Fruit fly (Drosophila melanogaster) whole organism, prepupa: ENCODE data around the gene Cp18.

Experiments
- Ets96B ChIP-seq: fragments of 200-800 bp; optimal IDR thresholded peaks from 2 replicates; lab custom pipeline; 2019; ENCODE audit warnings: missing biosample characterization, mild to moderate bottlenecking, missing genetic modification characterization, moderate library complexity
- Gug ChIP-seq: fragments of 200-800 bp; sonication (Bioruptor generic); IDR thresholded peaks from 2 replicates; pipeline ENCODE4 v1.3.6; 2022; ENCODE audit warnings: missing biosample characterization, missing genetic modification characterization
- Hr38 ChIP-seq: sonication (Bioruptor generic); optimal IDR thresholded peaks from 2 replicates; lab custom pipeline; 2016; ENCODE audit warnings: missing biosample characterization, missing genetic modification characterization
- Lpt ChIP-seq: fragments of 200-800 bp; sonication (Bioruptor generic); optimal IDR thresholded peaks from 3 replicates; lab custom pipeline; 2016; ENCODE audit warnings: missing biosample characterization, missing genetic modification characterization
- topi ChIP-seq: fragments of 200-800 bp; sonication (Bioruptor generic); optimal IDR thresholded peaks from 3 replicates; lab custom pipeline; 2016; ENCODE audit warnings: missing biosample characterization, missing genetic modification characterization

DNA sequence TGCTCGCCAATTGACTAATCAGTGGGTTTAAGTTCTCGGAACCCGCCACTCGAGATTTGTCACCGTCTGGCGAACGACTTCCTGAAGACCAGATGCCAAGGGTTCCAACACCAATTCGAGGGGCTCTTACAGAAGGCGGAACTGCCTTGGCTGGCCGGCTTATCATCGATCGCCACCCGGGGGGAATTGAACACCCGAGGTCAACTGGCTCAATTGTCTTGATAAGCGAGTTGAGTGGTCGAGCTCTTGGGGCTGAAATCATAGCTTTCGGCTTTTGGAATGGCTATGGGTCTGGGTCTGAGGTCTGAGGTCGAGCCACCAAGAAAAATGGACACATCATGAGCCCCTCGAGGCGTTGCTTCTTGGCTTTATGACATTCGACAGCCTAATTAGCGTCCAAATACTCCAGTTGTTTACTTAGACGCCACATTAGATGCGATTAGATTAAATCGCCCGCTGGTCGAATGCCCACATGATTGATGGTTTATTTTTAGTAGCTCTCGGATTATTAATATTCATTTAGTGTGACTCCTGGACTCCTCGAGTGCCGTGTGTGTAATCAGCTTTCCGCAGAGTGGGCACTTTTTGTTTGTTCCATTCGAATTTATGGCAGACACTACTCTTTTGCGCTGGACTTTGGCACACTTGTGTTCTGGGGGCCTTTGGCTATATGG, 28.0 kb upstream of the Cp18 start:
- TF ChIP-seq Hr38 (GFP tag; lab: Kevin White, UChicago) (no peak), Ets96B (no peak), Gug (GFP tag; lab: Robert Waterston, UW) (no peak), Lpt (GFP tag; lab: Kevin White, UChicago) (no peak), topi (no peak)
